Fruit fly (Drosophila melanogaster) whole organism, embryonic: ENCODE data around the gene Bet5.

Source experiments
- Antp ChIP-seq: fragments of 200-800 bp; sonication (Bioruptor generic); optimal IDR thresholded peaks from 3 replicates; lab custom pipeline; 2016; ENCODE audit warnings: missing biosample characterization, missing genetic modification characterization
- Atf3 ChIP-seq: fragments of 200-800 bp; sonication (Bioruptor generic); optimal IDR thresholded peaks from 3 replicates; lab custom pipeline; 2016; ENCODE audit warnings: missing biosample characterization, missing genetic modification characterization
- Bgb ChIP-seq: fragments of 200-800 bp; sonication (Bioruptor generic); IDR thresholded peaks from 2 replicates; pipeline ENCODE4 v1.3.6; 2022; ENCODE audit warnings: missing biosample characterization, missing genetic modification characterization; ENCODE audit not compliant: partially characterized antibody
- CG10209 ChIP-seq: fragments of 200-800 bp; sonication (Bioruptor generic); optimal IDR thresholded peaks from 3 replicates; lab custom pipeline; 2017; ENCODE audit warnings: missing biosample characterization, mild to moderate bottlenecking, missing genetic modification characterization, missing genetic modification reagents
- CG10979 ChIP-seq: fragments of 200-800 bp; sonication (Bioruptor generic); optimal IDR thresholded peaks from 2 replicates; lab custom pipeline; 2018; ENCODE audit warnings: missing biosample characterization, mild to moderate bottlenecking, missing genetic modification characterization, moderate library complexity
- CG11723 ChIP-seq: fragments of 200-800 bp; sonication (Bioruptor generic); optimal IDR thresholded peaks from 2 replicates; lab custom pipeline; 2017; ENCODE audit warnings: missing biosample characterization, mild to moderate bottlenecking, missing genetic modification characterization
- CG14860 ChIP-seq: fragments of 200-800 bp; sonication (Bioruptor generic); IDR thresholded peaks from 3 replicates; pipeline ENCODE4 v1.3.6; 2022; ENCODE audit warnings: missing biosample characterization, missing genetic modification characterization; ENCODE audit not compliant: partially characterized antibody
- CG17612 ChIP-seq: fragments of 200-800 bp; sonication (Bioruptor generic); IDR thresholded peaks from 2 replicates; pipeline ENCODE4 v1.3.6; 2022; ENCODE audit warnings: missing biosample characterization, missing genetic modification characterization
- CG18011 ChIP-seq: fragments of 200-800 bp; sonication (Bioruptor generic); optimal IDR thresholded peaks from 2 replicates; lab custom pipeline; 2017; ENCODE audit warnings: missing biosample characterization, missing genetic modification characterization, mild to moderate bottlenecking, moderate library complexity, missing genotype
- CG2199 ChIP-seq: fragments of 200-800 bp; sonication (Bioruptor generic); IDR thresholded peaks from 3 replicates; pipeline ENCODE4 v1.3.6; 2022; ENCODE audit warnings: missing biosample characterization, missing genetic modification characterization
- CG3065 ChIP-seq: fragments of 200-800 bp; sonication (Bioruptor generic); optimal IDR thresholded peaks from 2 replicates; lab custom pipeline; 2016; ENCODE audit warnings: missing biosample characterization, missing genetic modification characterization
- CG43689 ChIP-seq: fragments of 200-800 bp; sonication (Bioruptor generic); IDR thresholded peaks from 2 replicates; pipeline ENCODE4 v1.3.6; 2022; ENCODE audit warnings: missing biosample characterization, missing genetic modification characterization
- CG4854 ChIP-seq: fragments of 200-800 bp; sonication (Bioruptor generic); optimal IDR thresholded peaks from 2 replicates; lab custom pipeline; 2016; ENCODE audit warnings: missing biosample characterization, missing genetic modification characterization, inconsistent platforms
- CG6272 ChIP-seq: fragments of 200-800 bp; sonication (Bioruptor generic); IDR thresholded peaks from 2 replicates; pipeline ENCODE4 v1.3.6; 2022; ENCODE audit warnings: missing biosample characterization, missing genetic modification characterization
- CG6813 ChIP-seq: fragments of 200-800 bp; sonication (Bioruptor generic); optimal IDR thresholded peaks from 2 replicates; lab custom pipeline; 2017; ENCODE audit warnings: missing biosample characterization, missing genetic modification characterization, mild to moderate bottlenecking, moderate library complexity, missing genetic modification reagents
- CG6854 ChIP-seq: fragments of 200-800 bp; sonication (Bioruptor generic); optimal IDR thresholded peaks from 3 replicates; lab custom pipeline; 2017; ENCODE audit warnings: missing biosample characterization, mild to moderate bottlenecking, missing genetic modification characterization
- CG8478 ChIP-seq: fragments of >200 bp; optimal IDR thresholded peaks from 2 replicates; lab custom pipeline; 2018
- CTCF ChIP-seq: fragments of 200-800 bp; sonication (Bioruptor generic); optimal IDR thresholded peaks from 2 replicates; lab custom pipeline; 2017; ENCODE audit warnings: missing biosample characterization, mild to moderate bottlenecking, missing genetic modification characterization, moderate library complexity
- Dek ChIP-seq: fragments of 200-800 bp; sonication (Bioruptor generic); optimal IDR thresholded peaks from 3 replicates; lab custom pipeline; 2019; ENCODE audit warnings: missing biosample characterization, mild to moderate bottlenecking, missing genetic modification characterization, moderate library complexity
- Dp ChIP-seq: fragments of 200-800 bp; sonication (Bioruptor generic); optimal IDR thresholded peaks from 2 replicates; lab custom pipeline; 2018; ENCODE audit warnings: missing biosample characterization, mild to moderate bottlenecking, missing genetic modification characterization, moderate library complexity
- Drgx ChIP-seq: fragments of 200-800 bp; sonication (Bioruptor generic); IDR thresholded peaks from 2 replicates; pipeline ENCODE4 v1.3.6; 2022; ENCODE audit warnings: missing biosample characterization, missing genetic modification characterization
- E2f1 ChIP-seq: fragments of 200-800 bp; sonication (Bioruptor generic); IDR thresholded peaks from 2 replicates; pipeline ENCODE4 v1.3.6; 2022; ENCODE audit warnings: missing biosample characterization, missing genetic modification characterization
- Eip74EF ChIP-seq, 2 experiments: fragments of 200-800 bp in 1 of 2; fragments of >200 bp in 1 of 2; sonication (Bioruptor generic) in 1 of 2; optimal IDR thresholded peaks; 2 replicates each; lab custom pipeline; 2017 to 2019; ENCODE audit warnings: missing biosample characterization in 2 of 2, missing genetic modification characterization in 2 of 2, mild to moderate bottlenecking in 1 of 2, moderate library complexity in 1 of 2
- Ets97D ChIP-seq: fragments of 200-800 bp; sonication (Bioruptor generic); optimal IDR thresholded peaks from 3 replicates; lab custom pipeline; 2016; ENCODE audit warnings: missing biosample characterization, missing genetic modification characterization
- Fer3 ChIP-seq: fragments of 200-800 bp; sonication (Bioruptor generic); optimal IDR thresholded peaks from 2 replicates; lab custom pipeline; 2018; ENCODE audit warnings: missing biosample characterization, mild to moderate bottlenecking, missing genetic modification characterization, moderate library complexity
- HHEX ChIP-seq: fragments of 200-800 bp; sonication (Bioruptor generic); optimal IDR thresholded peaks from 3 replicates; lab custom pipeline; 2017; ENCODE audit warnings: missing biosample characterization, mild to moderate bottlenecking, missing genetic modification characterization, missing genetic modification reagents
- Hsf ChIP-seq: fragments of 200-800 bp; sonication (Bioruptor generic); optimal IDR thresholded peaks from 3 replicates; lab custom pipeline; 2016; ENCODE audit warnings: missing biosample characterization, missing genetic modification characterization
- Kr ChIP-seq: fragments of 200-800 bp; sonication (Bioruptor generic); optimal IDR thresholded peaks from 2 replicates; lab custom pipeline; 2017; ENCODE audit warnings: missing biosample characterization, mild to moderate bottlenecking, missing genetic modification characterization
- Rx ChIP-seq: fragments of 200-800 bp; sonication (Bioruptor generic); IDR thresholded peaks from 2 replicates; pipeline ENCODE4 v1.3.6; 2022; ENCODE audit warnings: missing biosample characterization, missing genetic modification characterization
- Sry-β ChIP-seq: fragments of 200-800 bp; sonication (Bioruptor generic); optimal IDR thresholded peaks from 2 replicates; lab custom pipeline; 2018; ENCODE audit warnings: missing biosample characterization, mild to moderate bottlenecking, missing genetic modification characterization, moderate library complexity
- ase ChIP-seq: fragments of 200-800 bp; sonication (Bioruptor generic); IDR thresholded peaks from 3 replicates; pipeline ENCODE4 v1.3.6; 2022; ENCODE audit warnings: missing biosample characterization, missing genetic modification characterization
- chn ChIP-seq: fragments of 200-800 bp; sonication (Bioruptor generic); optimal IDR thresholded peaks from 2 replicates; lab custom pipeline; 2016; ENCODE audit warnings: missing biosample characterization, missing genetic modification characterization
- da ChIP-seq: fragments of 200-800 bp; sonication (Bioruptor generic); optimal IDR thresholded peaks from 2 replicates; lab custom pipeline; 2016; ENCODE audit warnings: missing biosample characterization, missing genetic modification characterization
- dmrt11E ChIP-seq: fragments of 200-800 bp; sonication (Bioruptor generic); optimal IDR thresholded peaks from 3 replicates; lab custom pipeline; 2018; ENCODE audit warnings: missing biosample characterization, mild to moderate bottlenecking, missing genetic modification characterization, moderate library complexity
- emc ChIP-seq: fragments of 200-800 bp; sonication (Bioruptor generic); optimal IDR thresholded peaks from 2 replicates; lab custom pipeline; 2016; ENCODE audit warnings: missing biosample characterization, missing genetic modification characterization
- ewg ChIP-seq: fragments of 200-800 bp; sonication (Bioruptor generic); optimal IDR thresholded peaks from 3 replicates; lab custom pipeline; 2017; ENCODE audit warnings: mild to moderate bottlenecking, missing biosample characterization, missing genetic modification reagents, missing genetic modification characterization
- exex ChIP-seq: fragments of 200-800 bp; sonication (Bioruptor generic); optimal IDR thresholded peaks from 4 replicates; lab custom pipeline; 2018; ENCODE audit warnings: missing biosample characterization, mild to moderate bottlenecking, missing genetic modification characterization, moderate library complexity
- h ChIP-seq: fragments of >200 bp; optimal IDR thresholded peaks from 2 replicates; lab custom pipeline; 2017
- inv ChIP-seq: fragments of 200-800 bp; sonication (Bioruptor generic); IDR thresholded peaks from 2 replicates; pipeline ENCODE4 v1.3.6; 2022; ENCODE audit warnings: missing biosample characterization, missing genetic modification characterization; ENCODE audit not compliant: partially characterized antibody
- lilli ChIP-seq: fragments of 200-800 bp; sonication (Bioruptor generic); optimal IDR thresholded peaks from 3 replicates; lab custom pipeline; 2016; ENCODE audit warnings: missing biosample characterization, missing genetic modification characterization
- maf-S ChIP-seq: fragments of 200-800 bp; sonication (Bioruptor generic); optimal IDR thresholded peaks from 2 replicates; lab custom pipeline; 2016; ENCODE audit warnings: missing biosample characterization, missing genetic modification characterization
- p53 ChIP-seq: fragments of 200-800 bp; sonication (Bioruptor generic); optimal IDR thresholded peaks from 2 replicates; lab custom pipeline; 2016; ENCODE audit warnings: missing biosample characterization, missing genetic modification characterization
- pita ChIP-seq: fragments of 200-800 bp; sonication (Bioruptor generic); optimal IDR thresholded peaks from 2 replicates; lab custom pipeline; 2017; ENCODE audit warnings: missing biosample characterization, mild to moderate bottlenecking, missing genetic modification characterization
- pnt ChIP-seq: fragments of 200-800 bp; sonication (Bioruptor generic); optimal IDR thresholded peaks from 3 replicates; lab custom pipeline; 2016; ENCODE audit warnings: missing biosample characterization, missing genetic modification characterization
- seq ChIP-seq: fragments of 200-800 bp; sonication (Bioruptor generic); IDR thresholded peaks from 2 replicates; pipeline ENCODE4 v1.3.6; 2022; ENCODE audit warnings: missing biosample characterization, missing genetic modification characterization
- sim ChIP-seq: fragments of 200-800 bp; sonication (Bioruptor generic); IDR thresholded peaks from 2 replicates; pipeline ENCODE4 v1.3.6; 2022; ENCODE audit warnings: missing biosample characterization, missing genetic modification characterization
- slbo ChIP-seq: fragments of 200-800 bp; sonication (Bioruptor generic); IDR thresholded peaks from 2 replicates; pipeline ENCODE4 v1.3.6; 2022; ENCODE audit warnings: missing biosample characterization, missing genetic modification characterization
- sob ChIP-seq: fragments of 200-800 bp; sonication (Bioruptor generic); IDR thresholded peaks from 2 replicates; pipeline ENCODE4 v1.3.6; 2022; ENCODE audit warnings: missing biosample characterization, missing genetic modification characterization
- ssp ChIP-seq: fragments of 200-800 bp; sonication (Bioruptor generic); IDR thresholded peaks from 2 replicates; pipeline ENCODE4 v1.3.6; 2022; ENCODE audit warnings: missing biosample characterization, missing genetic modification characterization
- vvl ChIP-seq: fragments of 200-800 bp; sonication (Bioruptor generic); IDR thresholded peaks from 2 replicates; pipeline ENCODE4 v1.3.6; 2022; ENCODE audit warnings: missing biosample characterization, missing genetic modification characterization

The Bet5 gene

DNA sequence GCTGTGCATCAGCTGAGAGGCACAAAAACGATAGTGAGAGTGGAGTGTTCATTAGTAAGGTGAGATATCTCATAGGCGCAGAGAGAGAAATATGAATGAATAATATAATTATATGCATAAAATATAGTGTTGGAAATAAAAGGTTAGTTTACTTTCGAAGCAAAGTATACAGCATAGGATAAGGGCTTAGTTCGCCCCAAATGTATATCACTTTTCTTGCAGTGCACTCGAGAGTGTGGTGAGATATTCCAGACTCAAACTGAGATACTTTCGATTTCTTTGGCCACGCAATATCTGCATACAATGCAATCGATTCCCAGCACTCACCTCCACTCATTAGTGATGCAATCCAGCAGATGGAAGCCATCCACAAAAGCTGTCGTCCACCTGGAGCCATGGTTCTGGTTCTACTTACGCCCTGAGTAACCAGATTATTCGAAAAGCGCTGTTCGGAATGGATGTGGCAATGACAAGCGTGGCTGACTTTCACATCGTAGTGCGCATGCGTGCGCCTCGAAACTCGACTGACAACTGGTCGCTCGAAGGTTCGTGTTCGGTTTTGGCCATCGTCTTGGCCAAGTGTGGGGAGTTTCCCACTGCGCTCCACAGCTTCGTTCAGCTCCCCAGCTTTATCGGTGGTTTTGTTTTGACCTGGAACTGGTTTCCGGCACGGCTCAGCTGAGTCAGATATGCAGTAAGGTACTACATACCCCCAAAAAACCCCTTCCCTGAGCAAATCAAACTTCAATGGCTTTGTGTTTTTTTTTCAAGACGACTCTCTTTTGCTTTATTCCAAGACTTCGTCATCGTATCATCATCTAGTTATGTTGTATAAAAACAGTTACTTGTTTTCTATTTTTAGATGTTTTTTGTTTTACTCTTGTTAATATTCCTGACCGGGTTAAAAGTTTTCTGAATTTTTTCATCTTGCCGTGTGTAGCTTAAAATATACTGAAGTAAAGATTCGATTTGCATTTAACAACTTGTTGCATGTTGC lies 9.1 kb upstream of the Bet5 start, which contains the start of gene Rsod (continued):
- TF ChIP-seq slbo (GFP tag; lab: Robert Waterston, UW) (peak; percentile 48; the same call in 1 of the 2 replicates), Eip74EF (GFP tag; optimal IDR thresholded peaks at IDR 0.05; lab: Kevin White, UChicago) (peak in 1 of 2 experiments; percentile 11), CTCF (no peak), CG17612 (GFP tag; lab: Robert Waterston, UW) (peak; percentile 48), CG43689 (GFP tag; lab: Robert Waterston, UW) (0 out of 2 replicates have a peak, but pooled peaks have one; percentile 42), emc (GFP tag; lab: Kevin White, UChicago) (no peak), ewg (peak; percentile 40), CG8478 (lab: Kevin White, UChicago) (no peak), sim (GFP tag; lab: Robert Waterston, UW) (peak; percentile 41), Dek (tag; lab: Kevin White, UChicago) (peak; percentile 16), CG11723 (GFP tag; lab: Kevin White, UChicago) (peak; percentile 36), Atf3 (GFP tag; lab: Kevin White, UChicago) (no peak), HHEX (GFP tag; lab: Kevin White, UChicago) (peak; percentile 38), inv (no peak), seq (GFP tag; lab: Robert Waterston, UW) (peak; percentile 70), da (GFP tag; lab: Kevin White, UChicago) (no peak), Kr (GFP tag; lab: Kevin White, UChicago) (no peak), CG6272 (peak; percentile 55; the same call in 1 of the 2 replicates), Drgx (peak; percentile 93), CG6813 (GFP tag; lab: Kevin White, UChicago) (no peak), maf-S (GFP tag; lab: Kevin White, UChicago) (no peak), exex (no peak), dmrt11E (tag; lab: Kevin White, UChicago) (peak; percentile 41), h (lab: Kevin White, UChicago) (no peak), sob (GFP tag; lab: Robert Waterston, UW) (peak; percentile 29; the same call in 1 of the 2 replicates), CG10979 (peak; percentile 68), Sry-β (GFP tag; lab: Kevin White, UChicago) (no peak), CG18011 (no peak), E2f1 (GFP tag; lab: Robert Waterston, UW) (peak; percentile 71), CG2199 (GFP tag; lab: Robert Waterston, UW) (no peak), pita (GFP tag; lab: Kevin White, UChicago) (no peak), Bgb (no peak), Dp (GFP tag; lab: Kevin White, UChicago) (no peak), Hsf (peak; percentile 47), CG6854 (no peak), chn (GFP tag; lab: Kevin White, UChicago) (no peak), pnt (GFP tag; lab: Kevin White, UChicago) (peak; percentile 28), vvl (GFP tag; lab: Robert Waterston, UW) (peak; percentile 92), Antp (GFP tag; lab: Kevin White, UChicago) (no peak), lilli (GFP tag; lab: Kevin White, UChicago) (peak; percentile 32), CG4854 (no peak), CG3065 (GFP tag; lab: Kevin White, UChicago) (no peak), CG10209 (GFP tag; lab: Kevin White, UChicago) (peak; percentile 44), p53 (GFP tag; lab: Kevin White, UChicago) (no peak), Ets97D (GFP tag; lab: Kevin White, UChicago) (no peak), Rx (GFP tag; lab: Robert Waterston, UW) (peak; percentile 64), CG14860 (GFP tag; lab: Robert Waterston, UW) (no peak), ase (GFP tag; lab: Robert Waterston, UW) (peak; percentile 78), ssp (GFP tag; lab: Robert Waterston, UW) (peak; percentile 56), Fer3 (tag; lab: Kevin White, UChicago) (peak; percentile 14)
